Worm (Caenorhabditis elegans) whole organism, young adult: ENCODE results near the gene C29E4.11.

Experiments used
- D2030.7 ChIP-seq: fragments of 200-800 bp; sonication (Bioruptor generic); IDR thresholded peaks from 2 replicates; pipeline ENCODE4 v1.3.6; 2022; ENCODE audit warnings: missing genetic modification reagents, missing genetic modification characterization, missing compliant biosample characterization
- F23B12.7 ChIP-seq: sonication (generic microtip); optimal IDR thresholded peaks from 2 replicates; lab custom pipeline; 2017; ENCODE audit warnings: missing genetic modification characterization, mild to moderate bottlenecking, missing compliant biosample characterization, antibody characterized with exemption, moderate library complexity; ENCODE audit not compliant: insufficient read depth
- F33H1.4 ChIP-seq: fragments of 200-800 bp; sonication (Bioruptor generic); IDR thresholded peaks from 2 replicates; pipeline ENCODE4 v1.3.6; 2022; ENCODE audit warnings: missing genetic modification reagents, missing genetic modification characterization, missing compliant biosample characterization
- F52B5.7 ChIP-seq: sonication (generic microtip); optimal IDR thresholded peaks from 2 replicates; lab custom pipeline; 2016; ENCODE audit warnings: mild to moderate bottlenecking, missing genetic modification characterization, missing compliant biosample characterization
- F55B11.4 ChIP-seq: sonication (generic microtip); optimal IDR thresholded peaks from 2 replicates; lab custom pipeline; 2016; ENCODE audit warnings: missing compliant biosample characterization, missing genetic modification characterization, borderline replicate concordance; ENCODE audit not compliant: insufficient read depth
- K11D2.4 ChIP-seq: fragments of 200-800 bp; sonication (Bioruptor generic); IDR thresholded peaks from 2 replicates; pipeline ENCODE4 v1.3.6; 2022; ENCODE audit warnings: missing genetic modification reagents, missing genetic modification characterization, missing compliant biosample characterization
- K12H6.12 ChIP-seq: fragments of 200-800 bp; sonication (Bioruptor generic); optimal IDR thresholded peaks from 2 replicates; lab custom pipeline; 2018; ENCODE audit warnings: mild to moderate bottlenecking, missing genetic modification characterization, missing compliant biosample characterization
- atf-7 ChIP-seq: sonication (generic microtip); optimal IDR thresholded peaks from 2 replicates; lab custom pipeline; 2017; ENCODE audit warnings: mild to moderate bottlenecking, missing genetic modification characterization, missing compliant biosample characterization
- attf-3 ChIP-seq: fragments of 200-800 bp; sonication (Bioruptor generic); conservative IDR thresholded peaks from 2 replicates; pipeline ENCODE4 v1.3.6; 2022; ENCODE audit warnings: missing genetic modification reagents, missing genetic modification characterization, missing compliant biosample characterization
- attf-5 ChIP-seq: fragments of 200-800 bp; sonication (Bioruptor generic); optimal IDR thresholded peaks from 2 replicates; lab custom pipeline; 2018; ENCODE audit warnings: mild to moderate bottlenecking, missing genetic modification characterization, missing compliant biosample characterization
- bed-1 ChIP-seq: fragments of 200-800 bp; sonication (Bioruptor generic); IDR thresholded peaks from 2 replicates; pipeline ENCODE4 v1.3.6; 2022; ENCODE audit warnings: missing genetic modification reagents, missing genetic modification characterization, missing compliant biosample characterization
- cebp-1 ChIP-seq, 2 experiments: fragments of 200-800 bp in 1 of 2; sonication (Bioruptor generic) in 1 of 2; sonication (generic microtip) in 1 of 2; IDR thresholded peaks in 1 of 2; optimal IDR thresholded peaks in 1 of 2; 2 replicates each; pipeline versions ENCODE4 v1.3.6 to Lab custom; 2017 to 2022; ENCODE audit warnings: missing compliant biosample characterization in 2 of 2, missing genetic modification characterization in 2 of 2, mild to moderate bottlenecking in 1 of 2, missing genetic modification reagents in 1 of 2, moderate library complexity in 1 of 2
- ceh-58 ChIP-seq: fragments of 200-800 bp; sonication (Bioruptor generic); IDR thresholded peaks from 2 replicates; pipeline ENCODE4 v1.3.6; 2022; ENCODE audit warnings: missing genetic modification characterization, missing compliant biosample characterization
- ceh-79 ChIP-seq: sonication (generic microtip); optimal IDR thresholded peaks from 2 replicates; lab custom pipeline; 2017; ENCODE audit warnings: mild to moderate bottlenecking, missing genetic modification characterization, missing compliant biosample characterization
- ceh-91 ChIP-seq: fragments of 200-800 bp; sonication (Bioruptor generic); IDR thresholded peaks from 2 replicates; pipeline ENCODE4 v1.3.6; 2022; ENCODE audit warnings: missing genetic modification reagents, missing genetic modification characterization, missing compliant biosample characterization
- dpff-1 ChIP-seq: sonication (generic microtip); optimal IDR thresholded peaks from 2 replicates; lab custom pipeline; 2017; ENCODE audit warnings: mild to moderate bottlenecking, missing genetic modification characterization, missing compliant biosample characterization
- dpl-1 ChIP-seq: fragments of 150-350 bp; optimal IDR thresholded peaks from 2 replicates; lab custom pipeline; 2014; ENCODE audit warnings: missing biosample characterization, missing genetic modification reagents, missing genetic modification characterization
- efl-1 ChIP-seq: fragments of 150-350 bp; optimal IDR thresholded peaks from 2 replicates; lab custom pipeline; 2014; ENCODE audit warnings: missing biosample characterization, missing genetic modification reagents, missing genetic modification characterization
- ekl-4 ChIP-seq: fragments of 200-800 bp; sonication (Bioruptor generic); IDR thresholded peaks from 2 replicates; pipeline ENCODE4 v1.3.6; 2022; ENCODE audit warnings: missing genetic modification reagents, missing genetic modification characterization, missing compliant biosample characterization
- fkh-3 ChIP-seq: sonication (generic microtip); optimal IDR thresholded peaks from 2 replicates; lab custom pipeline; 2016; ENCODE audit warnings: mild to moderate bottlenecking, missing genetic modification characterization, missing compliant biosample characterization
- hmg-20 ChIP-seq: fragments of 200-800 bp; sonication (Bioruptor generic); IDR thresholded peaks from 2 replicates; pipeline ENCODE4 v1.3.6; 2022; ENCODE audit warnings: missing genetic modification reagents, missing genetic modification characterization, missing compliant biosample characterization
- lag-1 ChIP-seq: fragments of 200-800 bp; sonication (Bioruptor generic); IDR thresholded peaks from 2 replicates; pipeline ENCODE4 v1.3.6; 2022; ENCODE audit warnings: missing genetic modification reagents, missing genetic modification characterization, missing compliant biosample characterization
- lin-54 ChIP-seq: fragments of 200-800 bp; sonication (Bioruptor generic); optimal IDR thresholded peaks from 2 replicates; lab custom pipeline; 2018; ENCODE audit warnings: mild to moderate bottlenecking, missing genetic modification characterization, missing compliant biosample characterization
- lir-1 ChIP-seq: fragments of 200-800 bp; sonication (Bioruptor generic); conservative IDR thresholded peaks from 2 replicates; pipeline ENCODE4 v1.3.6; 2022; ENCODE audit warnings: missing genetic modification reagents, missing genetic modification characterization, missing compliant biosample characterization
- lsl-1 ChIP-seq: fragments of 200-800 bp; sonication (Bioruptor generic); optimal IDR thresholded peaks from 2 replicates; lab custom pipeline; 2018; ENCODE audit warnings: mild to moderate bottlenecking, missing genetic modification characterization, moderate library complexity, missing compliant biosample characterization
- lsy-27 ChIP-seq: sonication (generic microtip); optimal IDR thresholded peaks from 2 replicates; lab custom pipeline; 2017; ENCODE audit warnings: missing genetic modification characterization, mild to moderate bottlenecking, missing compliant biosample characterization, antibody characterized with exemption, missing genotype, borderline replicate concordance; ENCODE audit not compliant: insufficient read depth
- madf-10 ChIP-seq: sonication (generic microtip); optimal IDR thresholded peaks from 2 replicates; lab custom pipeline; 2016; ENCODE audit warnings: mild to moderate bottlenecking, missing genetic modification characterization, missing compliant biosample characterization
- madf-6 ChIP-seq: fragments of 200-800 bp; sonication (Bioruptor generic); IDR thresholded peaks from 2 replicates; pipeline ENCODE4 v1.3.6; 2022; ENCODE audit warnings: missing genetic modification reagents, missing genetic modification characterization, missing compliant biosample characterization
- madf-8 ChIP-seq: fragments of 200-800 bp; sonication (Bioruptor generic); conservative IDR thresholded peaks from 2 replicates; pipeline ENCODE4 v1.3.6; 2022; ENCODE audit warnings: missing genetic modification reagents, missing genetic modification characterization, missing compliant biosample characterization
- mcd-1 ChIP-seq: fragments of 200-800 bp; sonication (Bioruptor generic); IDR thresholded peaks from 2 replicates; pipeline ENCODE4 v1.3.6; 2022; ENCODE audit warnings: missing genetic modification reagents, missing genetic modification characterization, missing compliant biosample characterization
- nfyb-1 ChIP-seq: fragments of 200-800 bp; sonication (Bioruptor generic); IDR thresholded peaks from 2 replicates; pipeline ENCODE4 v1.3.6; 2022; ENCODE audit warnings: missing genetic modification reagents, missing genetic modification characterization, missing compliant biosample characterization
- nhr-80 ChIP-seq: sonication (generic microtip); optimal IDR thresholded peaks from 2 replicates; lab custom pipeline; 2016; ENCODE audit warnings: missing genetic modification characterization, missing compliant biosample characterization
- pbrm-1 ChIP-seq: fragments of 200-800 bp; sonication (Bioruptor generic); IDR thresholded peaks from 2 replicates; pipeline ENCODE4 v1.3.6; 2022; ENCODE audit warnings: missing genetic modification reagents, missing genetic modification characterization, missing compliant biosample characterization
- snpc-4 ChIP-seq, 5 experiments: fragments of 150-350 bp in 1 of 5; sonication (generic microtip) in 4 of 5; optimal IDR thresholded peaks; 2 replicates each; lab custom pipeline; 2014 to 2018; ENCODE audit warnings: missing genetic modification characterization in 5 of 5, missing biosample characterization in 3 of 5, antibody characterized with exemption in 2 of 5, mild to moderate bottlenecking in 2 of 5, missing compliant biosample characterization in 2 of 5, missing genotype in 2 of 5, moderate library complexity in 2 of 5, missing genetic modification reagents in 1 of 5
- somi-1 ChIP-seq: fragments of 200-800 bp; sonication (Bioruptor generic); optimal IDR thresholded peaks from 2 replicates; lab custom pipeline; 2018; ENCODE audit warnings: mild to moderate bottlenecking, missing genetic modification characterization, missing compliant biosample characterization
- tbp1 ChIP-seq: fragments of 200-800 bp; sonication (Bioruptor generic); optimal IDR thresholded peaks from 2 replicates; lab custom pipeline; 2018; ENCODE audit warnings: mild to moderate bottlenecking, missing genetic modification characterization, missing compliant biosample characterization
- unc-130 ChIP-seq: sonication (generic microtip); optimal IDR thresholded peaks from 2 replicates; lab custom pipeline; 2016; ENCODE audit warnings: missing genetic modification reagents, missing genetic modification characterization, missing compliant biosample characterization
- xnd-1 ChIP-seq: sonication (generic microtip); optimal IDR thresholded peaks from 2 replicates; lab custom pipeline; 2016; ENCODE audit warnings: missing genotype, missing genetic modification reagents, missing genetic modification characterization, missing compliant biosample characterization
- zfh-2 ChIP-seq: fragments of 200-800 bp; sonication (Bioruptor generic); conservative IDR thresholded peaks from 2 replicates; pipeline ENCODE4 v1.3.6; 2022; ENCODE audit warnings: missing genetic modification reagents, missing genetic modification characterization, missing compliant biosample characterization
- ztf-18 ChIP-seq: sonication (generic microtip); optimal IDR thresholded peaks from 2 replicates; lab custom pipeline; 2016; ENCODE audit warnings: missing genotype, mild to moderate bottlenecking, missing genetic modification characterization, missing compliant biosample characterization
- ztf-28 ChIP-seq: fragments of 200-800 bp; sonication (Bioruptor generic); IDR thresholded peaks from 2 replicates; pipeline ENCODE4 v1.3.6; 2022; ENCODE audit warnings: missing genetic modification reagents, missing genetic modification characterization, missing compliant biosample characterization

C29E4.11 gene

ce11 chrIII:7940819-7941218, 17.1 kb downstream of the C29E4.11 start, which contains the start of gene C29E4.12 (continued):
- peak; percentile 58 for TF ChIP-seq mcd-1 (GFP tag; lab: Robert Waterston, UW)

DNA sequence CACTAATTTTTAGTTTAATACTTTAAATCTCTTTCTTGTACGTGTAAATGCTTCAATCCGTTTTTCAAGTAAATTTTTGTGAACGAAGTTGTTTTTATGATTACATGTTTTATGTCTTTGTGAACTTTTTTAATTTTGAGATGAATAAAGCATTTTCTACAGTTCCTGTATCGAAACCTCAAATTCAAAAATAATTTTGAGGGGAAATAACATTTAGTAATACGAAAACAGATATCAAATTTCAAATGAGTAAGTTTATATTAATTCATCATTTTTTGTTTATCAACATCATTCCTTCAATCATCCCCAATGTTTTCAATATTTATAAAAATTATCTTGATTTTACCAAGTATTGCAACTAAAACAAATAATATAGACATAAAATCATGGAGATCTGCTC, 20.4 kb downstream of the C29E4.11 start, which contains the start of gene C29E4.10:
C29E4.10 (plus strand) TSS at position 301 of the 400 bp plus-strand sequence.
- TF ChIP-seq K12H6.12 (no peak), lsy-27 (no peak), ceh-91 (GFP tag; lab: Robert Waterston, UW) (no peak), snpc-4 (GFP tag; optimal IDR thresholded peaks at IDR 0.05; lab: Kevin White, UChicago) (no peak), snpc-4 (tag; optimal IDR thresholded peaks at IDR 0.05; lab: Kevin White, UChicago) (no peak), somi-1 (no peak), lag-1 (GFP tag; lab: Robert Waterston, UW) (no peak), F23B12.7 (no peak)

- TF ChIP-seq K11D2.4 (GFP tag; lab: Robert Waterston, UW), result no peak
- TF ChIP-seq cebp-1 (GFP tag; IDR thresholded peaks at IDR 0.05; lab: Robert Waterston, UW), result no peak
- TF ChIP-seq cebp-1 (tag; optimal IDR thresholded peaks at IDR 0.05; lab: Kevin White, UChicago), result peak; percentile 85
- no peak for TF ChIP-seq F55B11.4 (tag; lab: Kevin White, UChicago)
- TF ChIP-seq fkh-3 (tag; lab: Kevin White, UChicago), result no peak
Observed at ce11 chrIII:7933235-7933634, 24.7 kb downstream of the C29E4.11 start, which contains the start of gene ran-2. ran-2 (plus strand) TSS chrIII:7933535.

- TF ChIP-seq ekl-4 (GFP tag; lab: Robert Waterston, UW), result no peak
- TF ChIP-seq F52B5.7 (tag; lab: Kevin White, UChicago), result no peak
- TF ChIP-seq nfyb-1 (GFP tag; lab: Robert Waterston, UW), result no peak
- peak; percentile 87 for TF ChIP-seq efl-1 (GFP tag; lab: Kevin White, UChicago)
- TF ChIP-seq cebp-1 (GFP tag; IDR thresholded peaks at IDR 0.05; lab: Robert Waterston, UW), result no peak
- TF ChIP-seq cebp-1 (tag; optimal IDR thresholded peaks at IDR 0.05; lab: Kevin White, UChicago), result peak; percentile 18
- TF ChIP-seq zfh-2 (GFP tag; lab: Robert Waterston, UW), result no peak
- peak; percentile 9 for TF ChIP-seq unc-130 (GFP tag; lab: Kevin White, UChicago)
- no peak for TF ChIP-seq madf-10 (tag; lab: Kevin White, UChicago)
- TF ChIP-seq madf-6 (GFP tag; lab: Robert Waterston, UW), result peak; percentile 80
- TF ChIP-seq atf-7 (tag; lab: Kevin White, UChicago), result no peak
- no peak for TF ChIP-seq F55B11.4 (tag; lab: Kevin White, UChicago)
- peak; percentile 73 for TF ChIP-seq lsl-1 (GFP tag; lab: Kevin White, UChicago)
- TF ChIP-seq attf-3 (GFP tag; lab: Robert Waterston, UW), result peak; percentile 53; the same call in 1 of the 2 replicates
- TF ChIP-seq ztf-18 (tag; lab: Kevin White, UChicago), result peak; percentile 90
- TF ChIP-seq xnd-1 (tag; lab: Kevin White, UChicago), result peak; percentile 60
- no peak for TF ChIP-seq ceh-79 (tag; lab: Kevin White, UChicago)
- no peak for TF ChIP-seq ceh-58 (GFP tag; lab: Robert Waterston, UW)
- peak; percentile 50 for TF ChIP-seq D2030.7 (GFP tag; lab: Robert Waterston, UW)
- TF ChIP-seq pbrm-1 (GFP tag; lab: Robert Waterston, UW), result no peak
- no peak for TF ChIP-seq dpff-1 (tag; lab: Kevin White, UChicago)
- TF ChIP-seq dpl-1, result peak; percentile 72
- TF ChIP-seq F23B12.7, result no peak
- TF ChIP-seq lin-54 (GFP tag; lab: Kevin White, UChicago), result peak; percentile 55
- peak; percentile 55 for TF ChIP-seq madf-8 (GFP tag; lab: Robert Waterston, UW)
- no peak for TF ChIP-seq bed-1 (GFP tag; lab: Robert Waterston, UW)
- peak; percentile 15 for TF ChIP-seq nhr-80
- peak; percentile 1 for TF ChIP-seq tbp1
- TF ChIP-seq ztf-28 (GFP tag; lab: Robert Waterston, UW), result no peak
- TF ChIP-seq lir-1 (GFP tag; lab: Robert Waterston, UW), result no peak
- TF ChIP-seq attf-5 (GFP tag; lab: Kevin White, UChicago), result peak; percentile 46
- TF ChIP-seq hmg-20 (GFP tag; lab: Robert Waterston, UW), result no peak
- TF ChIP-seq F33H1.4 (GFP tag; lab: Robert Waterston, UW), result peak; percentile 82
Observed at ce11 chrIII:7928549-7929129, 29.3 kb downstream of the C29E4.11 start, which contains the start of the genes C29E4.13 and npp-15. C29E4.13 (minus strand) TSS chrIII:7928717. npp-15 (plus strand) TSS chrIII:7929043.
